Worm (Caenorhabditis elegans) whole organism, early embryonic: Measurements from ENCODE around the gene gly-5.
A peak's percentile ranks its signal among the peaks of the same experiment; 100 is the strongest.

Source experiments
- B0310.2 ChIP-seq: sonication (generic microtip); optimal IDR thresholded peaks from 2 replicates; lab custom pipeline; 2016; ENCODE audit warnings: mild to moderate bottlenecking, missing genetic modification characterization, missing compliant biosample characterization
- F13C5.2 ChIP-seq: sonication (generic microtip); optimal IDR thresholded peaks from 2 replicates; lab custom pipeline; 2017; ENCODE audit warnings: mild to moderate bottlenecking, missing genetic modification characterization, inconsistent platforms, missing compliant biosample characterization
- aly-1 ChIP-seq: sonication (generic microtip); optimal IDR thresholded peaks from 2 replicates; lab custom pipeline; 2016; ENCODE audit warnings: missing genetic modification characterization, missing compliant biosample characterization
- ama-1 ChIP-seq: fragments of 150-350 bp; optimal IDR thresholded peaks from 2 replicates; lab custom pipeline; 2014
- ceh-13 ChIP-seq: fragments of 200-800 bp; sonication (Bioruptor generic); optimal IDR thresholded peaks from 2 replicates; lab custom pipeline; 2018; ENCODE audit warnings: mild to moderate bottlenecking, missing genetic modification characterization, missing compliant biosample characterization
- ceh-36 ChIP-seq: sonication (generic microtip); optimal IDR thresholded peaks from 2 replicates; lab custom pipeline; 2016; ENCODE audit warnings: missing genetic modification characterization, inconsistent platforms, missing compliant biosample characterization
- ets-7 ChIP-seq: sonication (generic microtip); optimal IDR thresholded peaks from 2 replicates; lab custom pipeline; 2016; ENCODE audit warnings: missing genotype, missing genetic modification characterization, missing compliant biosample characterization
- flt-1 ChIP-seq: fragments of 200-800 bp; sonication (Bioruptor generic); IDR thresholded peaks from 2 replicates; pipeline ENCODE4 v1.3.6; 2022; ENCODE audit warnings: missing genetic modification characterization, missing compliant biosample characterization
- hmbx-1 ChIP-seq: sonication (generic microtip); optimal IDR thresholded peaks from 2 replicates; lab custom pipeline; 2016; ENCODE audit warnings: mild to moderate bottlenecking, missing genetic modification characterization, missing compliant biosample characterization
- hmg-4 ChIP-seq: fragments of 200-800 bp; sonication (Bioruptor generic); optimal IDR thresholded peaks from 2 replicates; lab custom pipeline; 2018; ENCODE audit warnings: mild to moderate bottlenecking, missing genetic modification characterization, missing compliant biosample characterization
- hnd-1 ChIP-seq: sonication (generic microtip); optimal IDR thresholded peaks from 2 replicates; lab custom pipeline; 2016; ENCODE audit warnings: missing genetic modification characterization, missing compliant biosample characterization
- pes-1 ChIP-seq: fragments of 200-800 bp; sonication (Bioruptor generic); IDR thresholded peaks from 2 replicates; pipeline ENCODE4 v1.3.6; 2022; ENCODE audit warnings: missing genetic modification reagents, missing genetic modification characterization, missing compliant biosample characterization
- scrt-1 ChIP-seq: fragments of 200-800 bp; sonication (Bioruptor generic); IDR thresholded peaks from 2 replicates; pipeline ENCODE4 v1.3.6; 2022; ENCODE audit warnings: missing genetic modification characterization, missing compliant biosample characterization
- sea-1 ChIP-seq: fragments of 200-800 bp; sonication (Bioruptor generic); conservative IDR thresholded peaks from 2 replicates; pipeline ENCODE4 v1.3.6; 2022; ENCODE audit warnings: missing genetic modification characterization, missing compliant biosample characterization
- tbx-11 ChIP-seq: fragments of 200-800 bp; sonication (Bioruptor generic); IDR thresholded peaks from 2 replicates; pipeline ENCODE4 v1.3.6; 2022; ENCODE audit warnings: missing genetic modification characterization, missing compliant biosample characterization
- tbx-37 ChIP-seq: fragments of 200-800 bp; sonication (Bioruptor generic); conservative IDR thresholded peaks from 2 replicates; pipeline ENCODE4 v1.3.6; 2022; ENCODE audit warnings: missing genetic modification reagents, missing genetic modification characterization, missing compliant biosample characterization
- tra-4 ChIP-seq: sonication (generic microtip); optimal IDR thresholded peaks from 2 replicates; lab custom pipeline; 2017; ENCODE audit warnings: missing genetic modification characterization, missing compliant biosample characterization

The gly-5 gene

DNA sequence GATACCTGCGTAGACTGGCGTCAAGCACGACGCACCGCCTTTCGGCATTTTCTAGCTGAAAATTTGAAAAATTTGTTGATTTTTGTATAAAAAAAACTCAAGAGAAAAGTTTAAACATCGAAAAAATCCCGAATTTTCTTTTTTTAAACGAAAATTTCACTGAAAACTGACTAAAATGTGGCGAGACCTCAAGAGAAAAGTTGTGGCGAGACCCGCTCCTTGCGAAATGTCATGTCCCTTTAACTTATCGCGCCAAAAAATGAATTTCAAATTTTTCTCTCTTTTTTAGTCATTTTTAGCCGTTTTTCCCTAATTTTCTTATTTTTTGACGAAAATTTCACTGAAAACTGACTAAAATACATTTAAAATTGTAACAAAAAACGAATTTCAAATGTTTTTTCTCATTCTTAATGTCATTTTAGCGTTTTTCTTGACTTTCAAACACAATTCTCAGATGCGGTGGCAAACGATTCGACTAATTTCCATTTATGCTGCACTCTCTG is 17.7 kb upstream of the gly-5 start, which contains the start of the genes snpc-1.2 and Y39E4B.5:
TSS of gene snpc-1.2 (minus strand) at position 78 of the 503 bp plus-strand sequence.
TSS of gene Y39E4B.5 (plus strand) at position 453 of the 503 bp plus-strand sequence.
- TF ChIP-seq ceh-13 (GFP tag; lab: Kevin White, UChicago) (no peak), hmbx-1 (no peak), scrt-1 (GFP tag; lab: Robert Waterston, UW) (no peak), F13C5.2 (tag; lab: Kevin White, UChicago) (no peak), tra-4 (no peak), flt-1 (GFP tag; lab: Robert Waterston, UW) (no peak), B0310.2 (no peak), ets-7 (tag; lab: Kevin White, UChicago) (no peak), ceh-36 (tag; lab: Kevin White, UChicago) (no peak)

ce11 chrIII:13173687-13174086 is 13.5 kb upstream of the gly-5 start:
- TF ChIP-seq sea-1 (GFP tag; lab: Robert Waterston, UW) (no peak), hmbx-1 (no peak), F13C5.2 (tag; lab: Kevin White, UChicago) (no peak), pes-1 (GFP tag; lab: Robert Waterston, UW) (no peak)

DNA sequence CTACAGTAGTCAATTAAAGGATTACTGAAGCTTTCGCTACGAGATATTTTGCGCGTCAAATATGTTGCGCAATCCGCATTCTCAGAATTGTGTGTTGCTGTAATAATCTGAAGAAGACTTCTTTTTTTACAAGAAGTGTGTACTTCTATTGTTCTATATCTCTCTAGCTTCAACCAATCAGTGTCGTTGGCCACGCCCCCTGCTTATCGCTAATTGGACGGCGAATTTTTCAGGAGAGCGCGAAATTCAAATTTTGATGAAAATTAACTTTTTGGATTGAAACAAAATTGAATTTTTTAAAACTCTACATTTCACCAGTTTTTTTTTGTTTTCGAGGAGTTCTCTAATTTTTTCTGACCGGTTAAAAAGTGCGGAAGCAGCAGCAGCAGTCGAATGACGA is 10.3 kb upstream of the gly-5 start:
- TF ChIP-seq tbx-11 (GFP tag; lab: Robert Waterston, UW) (no peak), F13C5.2 (tag; lab: Kevin White, UChicago) (no peak), aly-1 (tag; lab: Kevin White, UChicago) (no peak), tra-4 (no peak), hnd-1 (tag; lab: Kevin White, UChicago) (no peak), hmbx-1 (no peak), sea-1 (GFP tag; lab: Robert Waterston, UW) (no peak), ceh-36 (tag; lab: Kevin White, UChicago) (no peak), hmg-4 (GFP tag; lab: Kevin White, UChicago) (no peak), ceh-13 (GFP tag; lab: Kevin White, UChicago) (no peak), tbx-37 (GFP tag; lab: Robert Waterston, UW) (no peak), ama-1 (lab: Kevin White, UChicago) (no peak), ets-7 (tag; lab: Kevin White, UChicago) (no peak), scrt-1 (GFP tag; lab: Robert Waterston, UW) (no peak), flt-1 (GFP tag; lab: Robert Waterston, UW) (no peak), B0310.2 (no peak), pes-1 (GFP tag; lab: Robert Waterston, UW) (no peak)

DNA sequence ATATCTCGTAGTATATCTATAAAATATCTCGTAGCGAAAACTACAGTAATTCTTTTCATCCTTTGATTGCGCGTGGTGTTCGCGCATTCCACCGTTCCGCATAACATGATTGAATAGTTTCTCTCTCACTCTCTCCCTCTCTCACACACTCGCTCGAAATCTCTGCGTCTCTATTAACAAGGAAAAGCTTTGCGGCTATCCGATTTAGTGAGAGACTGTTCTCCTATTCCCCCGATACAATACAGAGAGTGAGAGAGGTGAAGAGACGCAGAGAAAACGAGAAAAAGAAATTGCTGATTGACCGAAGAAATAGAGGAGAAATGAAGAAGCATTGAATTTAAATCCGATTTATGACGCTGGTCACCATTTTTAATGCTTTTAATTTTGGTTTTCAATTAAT is 5.2 kb upstream of the gly-5 start:
- TF ChIP-seq hnd-1 (tag; lab: Kevin White, UChicago) (no peak), ceh-13 (GFP tag; lab: Kevin White, UChicago) (no peak), flt-1 (GFP tag; lab: Robert Waterston, UW) (no peak), tbx-11 (GFP tag; lab: Robert Waterston, UW) (no peak), hmg-4 (GFP tag; lab: Kevin White, UChicago) (peak; percentile 14), tbx-37 (GFP tag; lab: Robert Waterston, UW) (no peak), F13C5.2 (tag; lab: Kevin White, UChicago) (peak; percentile 13), aly-1 (tag; lab: Kevin White, UChicago) (no peak)

- TF ChIP-seq ceh-36 (tag; lab: Kevin White, UChicago) (no peak), pes-1 (GFP tag; lab: Robert Waterston, UW) (peak; percentile 55), B0310.2 (no peak), tbx-11 (GFP tag; lab: Robert Waterston, UW) (no peak), tbx-37 (GFP tag; lab: Robert Waterston, UW) (peak; percentile 36; the same call in 1 of the 2 replicates), tra-4 (no peak), scrt-1 (GFP tag; lab: Robert Waterston, UW) (no peak), ama-1 (lab: Kevin White, UChicago) (no peak), F13C5.2 (tag; lab: Kevin White, UChicago) (no peak), hmbx-1 (no peak)
These were observed 583 bp downstream of the gly-5 start for ce11 chrIII:13187773-13188172.

DNA sequence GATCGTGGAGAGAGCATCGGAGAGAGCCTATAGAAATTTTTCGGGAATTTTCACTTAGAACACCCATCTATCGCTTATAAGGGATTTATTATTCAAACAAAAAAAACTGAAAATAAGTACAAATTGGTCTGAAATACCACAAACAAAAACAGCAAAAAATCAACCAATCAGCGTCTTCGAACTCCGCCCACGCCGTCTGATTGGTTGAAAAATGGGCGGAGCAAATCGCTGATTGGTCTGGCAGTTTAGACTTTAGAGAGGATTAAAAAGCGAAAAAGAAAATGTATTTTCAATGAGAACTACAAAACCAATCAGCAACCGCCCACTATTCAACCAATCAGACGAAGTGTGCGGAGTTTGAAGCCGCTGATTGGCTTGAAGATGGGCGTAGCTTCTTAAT is 13.9 kb downstream of the gly-5 start:
- TF ChIP-seq flt-1 (GFP tag; lab: Robert Waterston, UW) (no peak), tbx-11 (GFP tag; lab: Robert Waterston, UW) (no peak), scrt-1 (GFP tag; lab: Robert Waterston, UW) (no peak), tra-4 (no peak), ets-7 (tag; lab: Kevin White, UChicago) (no peak), sea-1 (GFP tag; lab: Robert Waterston, UW) (no peak), F13C5.2 (tag; lab: Kevin White, UChicago) (no peak), tbx-37 (GFP tag; lab: Robert Waterston, UW) (no peak), pes-1 (GFP tag; lab: Robert Waterston, UW) (no peak), ceh-36 (tag; lab: Kevin White, UChicago) (no peak), hmg-4 (GFP tag; lab: Kevin White, UChicago) (no peak), hmbx-1 (no peak), hnd-1 (tag; lab: Kevin White, UChicago) (no peak), B0310.2 (no peak), ceh-13 (GFP tag; lab: Kevin White, UChicago) (no peak), ama-1 (lab: Kevin White, UChicago) (no peak), aly-1 (tag; lab: Kevin White, UChicago) (no peak)

DNA sequence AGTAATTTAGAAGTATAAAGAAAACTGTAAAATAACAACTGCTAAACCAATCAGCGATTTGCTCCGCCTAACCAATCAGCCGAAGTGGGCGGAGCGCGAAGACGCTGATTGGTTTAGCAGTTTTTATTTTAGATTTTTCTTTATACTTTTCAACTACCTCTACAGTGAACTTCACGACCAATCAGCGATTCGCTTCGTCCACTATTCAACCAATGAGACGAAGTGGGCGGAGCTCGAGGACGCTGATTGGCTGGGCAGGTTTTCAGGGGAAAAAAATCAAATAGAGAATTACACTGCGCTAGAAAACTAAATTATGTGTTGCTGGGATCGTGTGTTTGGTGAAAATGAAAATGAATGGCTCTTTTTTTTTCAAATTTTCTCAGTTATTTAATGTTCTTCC is 14.7 kb downstream of the gly-5 start:
- no peak for TF ChIP-seq flt-1 (GFP tag; lab: Robert Waterston, UW)
- no peak for TF ChIP-seq hmg-4 (GFP tag; lab: Kevin White, UChicago)
- TF ChIP-seq hnd-1 (tag; lab: Kevin White, UChicago) = no peak
- no peak for TF ChIP-seq B0310.2
- no peak for TF ChIP-seq pes-1 (GFP tag; lab: Robert Waterston, UW)
- no peak for TF ChIP-seq ama-1 (lab: Kevin White, UChicago)
- no peak for TF ChIP-seq ets-7 (tag; lab: Kevin White, UChicago)
- no peak for TF ChIP-seq sea-1 (GFP tag; lab: Robert Waterston, UW)
- no peak for TF ChIP-seq tra-4
- no peak for TF ChIP-seq ceh-36 (tag; lab: Kevin White, UChicago)
- no peak for TF ChIP-seq tbx-11 (GFP tag; lab: Robert Waterston, UW)
- no peak for TF ChIP-seq aly-1 (tag; lab: Kevin White, UChicago)
- TF ChIP-seq tbx-37 (GFP tag; lab: Robert Waterston, UW) = no peak
- no peak for TF ChIP-seq F13C5.2 (tag; lab: Kevin White, UChicago)
- no peak for TF ChIP-seq hmbx-1
- no peak for TF ChIP-seq scrt-1 (GFP tag; lab: Robert Waterston, UW)
